Worm (Caenorhabditis elegans) whole organism, mixed stage, embryonic: ENCODE data around the gene ZK512.8.

Source experiments
- elt-1 ChIP-seq: sonication (generic microtip); optimal IDR thresholded peaks from 2 replicates; lab custom pipeline; 2017; ENCODE audit warnings: missing genetic modification characterization, mild to moderate bottlenecking, missing compliant biosample characterization, antibody characterized with exemption, moderate library complexity, borderline replicate concordance; ENCODE audit not compliant: insufficient read depth
- elt-3 ChIP-seq: fragments of 150-350 bp; optimal IDR thresholded peaks from 2 replicates; lab custom pipeline; 2014; ENCODE audit warnings: missing biosample characterization, missing genetic modification characterization
- ham-2 ChIP-seq: fragments of 200-800 bp; sonication (Bioruptor generic); optimal IDR thresholded peaks from 2 replicates; lab custom pipeline; 2018; ENCODE audit warnings: mild to moderate bottlenecking, missing genetic modification characterization, missing compliant biosample characterization
- lin-13 ChIP-seq: fragments of 150-350 bp; optimal IDR thresholded peaks from 2 replicates; lab custom pipeline; 2014; ENCODE audit warnings: missing biosample characterization, missing genetic modification characterization
- mep-1 ChIP-seq: fragments of 150-350 bp; optimal IDR thresholded peaks from 2 replicates; lab custom pipeline; 2017; ENCODE audit warnings: missing biosample characterization, missing genetic modification reagents, missing genetic modification characterization, inconsistent platforms
- mls-2 ChIP-seq: sonication (generic microtip); optimal IDR thresholded peaks from 2 replicates; lab custom pipeline; 2016; ENCODE audit warnings: mild to moderate bottlenecking, missing genetic modification characterization, moderate library complexity, missing compliant biosample characterization
- nhr-237 ChIP-seq: fragments of 150-350 bp; optimal IDR thresholded peaks from 2 replicates; lab custom pipeline; 2014; ENCODE audit warnings: missing biosample characterization, missing genetic modification characterization
- pha-4 ChIP-seq: fragments of 150-350 bp; optimal IDR thresholded peaks from 2 replicates; lab custom pipeline; 2018; ENCODE audit warnings: missing biosample characterization, missing genetic modification reagents, missing genetic modification characterization
- sem-2 ChIP-seq: fragments of 200-800 bp; sonication (Bioruptor generic); optimal IDR thresholded peaks from 2 replicates; lab custom pipeline; 2018; ENCODE audit warnings: mild to moderate bottlenecking, missing genetic modification characterization, missing compliant biosample characterization
- unc-120 ChIP-seq: sonication (generic microtip); optimal IDR thresholded peaks from 2 replicates; lab custom pipeline; 2017; ENCODE audit warnings: missing genetic modification characterization, missing compliant biosample characterization; ENCODE audit not compliant: poor library complexity, severe bottlenecking
- unc-62 ChIP-seq: fragments of 150-350 bp; optimal IDR thresholded peaks from 2 replicates; lab custom pipeline; 2014; ENCODE audit warnings: missing biosample characterization, missing genetic modification reagents, missing genetic modification characterization

DNA sequence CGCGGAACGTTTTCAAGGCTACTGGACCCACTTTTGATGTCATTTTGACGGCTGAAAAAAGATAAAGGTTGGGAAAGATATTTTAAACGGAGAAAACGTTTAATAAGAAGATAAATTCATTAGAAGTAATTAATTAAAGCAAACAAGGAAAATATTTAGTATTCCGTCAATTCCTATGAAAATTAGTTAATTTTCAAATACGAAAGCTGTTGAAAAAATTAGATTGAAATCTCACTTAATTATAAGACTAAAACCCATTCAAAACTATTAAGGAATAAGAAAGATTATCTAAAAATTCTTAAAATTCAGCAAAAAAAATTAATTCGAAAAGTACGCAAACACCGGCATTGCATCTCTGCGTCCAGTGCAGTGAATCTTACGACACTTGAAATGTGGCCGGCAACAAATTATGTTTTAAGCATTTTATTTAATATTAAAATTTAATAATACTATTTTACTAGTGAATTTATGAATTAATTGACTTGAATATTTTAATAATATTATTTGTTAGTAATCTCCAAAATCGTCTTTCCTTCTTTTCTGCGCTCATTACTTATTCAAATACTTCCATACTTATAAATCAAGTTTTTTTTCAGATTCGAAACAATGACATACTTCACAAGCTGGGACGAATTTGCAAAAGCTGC, 998 bp upstream of the ZK512.8 start, which contains the start of the genes ZK512.2 and ZK512.4:
- TF ChIP-seq mls-2 (no peak), elt-1 (no peak), unc-62 (no peak), elt-3 (tag; lab: Kevin White, UChicago) (no peak), ham-2 (no peak), pha-4 (no peak), sem-2 (no peak), unc-120 (no peak), nhr-237 (tag; lab: Kevin White, UChicago) (no peak), lin-13 (tag; lab: Kevin White, UChicago) (no peak), mep-1 (tag; lab: Kevin White, UChicago) (no peak)
